Worm (Caenorhabditis elegans): ENCODE results near the gene F41B4.3.

- TF ChIP-seq ceh-82 (tag; optimal IDR thresholded peaks at IDR 0.05) (no peak), ztf-4 (tag; optimal IDR thresholded peaks at IDR 0.05) (no peak), egl-27 (tag; optimal IDR thresholded peaks at IDR 0.05) (no peak), ama-1 (optimal IDR thresholded peaks at IDR 0.05) (no peak)
Measured at ce11 chrX:6795843-6796521, 39.9 kb downstream of the F41B4.3 start.
